Worm (Caenorhabditis elegans) whole organism, early embryonic: ENCODE results near the gene rabx-5.

Experiments used
- B0310.2 ChIP-seq: sonication (generic microtip); optimal IDR thresholded peaks from 2 replicates; lab custom pipeline; 2016; ENCODE audit warnings: mild to moderate bottlenecking, missing genetic modification characterization, missing compliant biosample characterization
- F13C5.2 ChIP-seq: sonication (generic microtip); optimal IDR thresholded peaks from 2 replicates; lab custom pipeline; 2017; ENCODE audit warnings: mild to moderate bottlenecking, missing genetic modification characterization, inconsistent platforms, missing compliant biosample characterization
- aly-1 ChIP-seq: sonication (generic microtip); optimal IDR thresholded peaks from 2 replicates; lab custom pipeline; 2016; ENCODE audit warnings: missing genetic modification characterization, missing compliant biosample characterization
- ama-1 ChIP-seq: fragments of 150-350 bp; optimal IDR thresholded peaks from 2 replicates; lab custom pipeline; 2014
- ceh-13 ChIP-seq: fragments of 200-800 bp; sonication (Bioruptor generic); optimal IDR thresholded peaks from 2 replicates; lab custom pipeline; 2018; ENCODE audit warnings: mild to moderate bottlenecking, missing genetic modification characterization, missing compliant biosample characterization
- ceh-36 ChIP-seq: sonication (generic microtip); optimal IDR thresholded peaks from 2 replicates; lab custom pipeline; 2016; ENCODE audit warnings: missing genetic modification characterization, inconsistent platforms, missing compliant biosample characterization
- ets-7 ChIP-seq: sonication (generic microtip); optimal IDR thresholded peaks from 2 replicates; lab custom pipeline; 2016; ENCODE audit warnings: missing genotype, missing genetic modification characterization, missing compliant biosample characterization
- flt-1 ChIP-seq: fragments of 200-800 bp; sonication (Bioruptor generic); IDR thresholded peaks from 2 replicates; pipeline ENCODE4 v1.3.6; 2022; ENCODE audit warnings: missing genetic modification characterization, missing compliant biosample characterization
- hmbx-1 ChIP-seq: sonication (generic microtip); optimal IDR thresholded peaks from 2 replicates; lab custom pipeline; 2016; ENCODE audit warnings: mild to moderate bottlenecking, missing genetic modification characterization, missing compliant biosample characterization
- hmg-4 ChIP-seq: fragments of 200-800 bp; sonication (Bioruptor generic); optimal IDR thresholded peaks from 2 replicates; lab custom pipeline; 2018; ENCODE audit warnings: mild to moderate bottlenecking, missing genetic modification characterization, missing compliant biosample characterization
- hnd-1 ChIP-seq: sonication (generic microtip); optimal IDR thresholded peaks from 2 replicates; lab custom pipeline; 2016; ENCODE audit warnings: missing genetic modification characterization, missing compliant biosample characterization
- pes-1 ChIP-seq: fragments of 200-800 bp; sonication (Bioruptor generic); IDR thresholded peaks from 2 replicates; pipeline ENCODE4 v1.3.6; 2022; ENCODE audit warnings: missing genetic modification reagents, missing genetic modification characterization, missing compliant biosample characterization
- scrt-1 ChIP-seq: fragments of 200-800 bp; sonication (Bioruptor generic); IDR thresholded peaks from 2 replicates; pipeline ENCODE4 v1.3.6; 2022; ENCODE audit warnings: missing genetic modification characterization, missing compliant biosample characterization
- sea-1 ChIP-seq: fragments of 200-800 bp; sonication (Bioruptor generic); conservative IDR thresholded peaks from 2 replicates; pipeline ENCODE4 v1.3.6; 2022; ENCODE audit warnings: missing genetic modification characterization, missing compliant biosample characterization
- tbx-11 ChIP-seq: fragments of 200-800 bp; sonication (Bioruptor generic); IDR thresholded peaks from 2 replicates; pipeline ENCODE4 v1.3.6; 2022; ENCODE audit warnings: missing genetic modification characterization, missing compliant biosample characterization
- tbx-37 ChIP-seq: fragments of 200-800 bp; sonication (Bioruptor generic); conservative IDR thresholded peaks from 2 replicates; pipeline ENCODE4 v1.3.6; 2022; ENCODE audit warnings: missing genetic modification reagents, missing genetic modification characterization, missing compliant biosample characterization
- tra-4 ChIP-seq: sonication (generic microtip); optimal IDR thresholded peaks from 2 replicates; lab custom pipeline; 2017; ENCODE audit warnings: missing genetic modification characterization, missing compliant biosample characterization

The rabx-5 gene

DNA sequence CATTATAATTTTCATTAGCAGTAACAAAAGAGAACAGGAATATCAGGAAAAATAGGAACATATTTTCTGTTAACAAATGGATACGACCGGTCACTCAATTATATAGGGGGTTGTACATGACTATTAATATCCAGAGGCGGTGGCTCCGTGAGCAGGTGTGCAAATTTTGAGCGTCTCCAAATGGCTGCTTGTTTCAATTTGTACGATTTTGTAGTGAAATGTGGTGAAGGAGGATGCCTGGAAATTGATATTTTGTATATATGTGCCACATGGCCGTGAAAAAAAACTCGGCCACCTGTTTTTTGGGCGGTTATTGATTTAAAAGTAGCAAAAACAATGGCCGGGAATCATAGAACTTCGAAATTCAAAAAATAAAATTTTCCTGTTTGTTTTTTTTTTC, 12.4 kb upstream of the rabx-5 start, which contains the start of gene Y45F3A.8:
Gene Y45F3A.8, minus strand, starts transcription at position 101 of the 400 bp plus-strand sequence.
- TF ChIP-seq flt-1 (GFP tag; lab: Robert Waterston, UW): no peak
- no peak for TF ChIP-seq hnd-1 (tag; lab: Kevin White, UChicago)
- TF ChIP-seq tra-4: no peak
- TF ChIP-seq ceh-36 (tag; lab: Kevin White, UChicago): no peak
- no peak for TF ChIP-seq tbx-11 (GFP tag; lab: Robert Waterston, UW)
- no peak for TF ChIP-seq hmg-4 (GFP tag; lab: Kevin White, UChicago)
- TF ChIP-seq ets-7: no peak
- no peak for TF ChIP-seq ceh-13 (GFP tag; lab: Kevin White, UChicago)

- TF ChIP-seq hmg-4 (GFP tag; lab: Kevin White, UChicago) (no peak), ets-7 (no peak)
Measured at ce11 chrIII:10595066-10595465, 10.1 kb upstream of the rabx-5 start, which contains the start of gene Y45F3A.9. Gene Y45F3A.9, minus strand, starts transcription at chrIII:10595166.

- TF ChIP-seq flt-1 (GFP tag; lab: Robert Waterston, UW): no peak
- TF ChIP-seq tbx-37 (GFP tag; lab: Robert Waterston, UW): no peak
- TF ChIP-seq ama-1 (lab: Kevin White, UChicago): no peak
- no peak for TF ChIP-seq F13C5.2 (tag; lab: Kevin White, UChicago)
Measured at ce11 chrIII:10596387-10596786, 8.8 kb upstream of the rabx-5 start, which contains the start of gene Y39A1A.3. Gene Y39A1A.3, minus strand, starts transcription at chrIII:10596487.

DNA sequence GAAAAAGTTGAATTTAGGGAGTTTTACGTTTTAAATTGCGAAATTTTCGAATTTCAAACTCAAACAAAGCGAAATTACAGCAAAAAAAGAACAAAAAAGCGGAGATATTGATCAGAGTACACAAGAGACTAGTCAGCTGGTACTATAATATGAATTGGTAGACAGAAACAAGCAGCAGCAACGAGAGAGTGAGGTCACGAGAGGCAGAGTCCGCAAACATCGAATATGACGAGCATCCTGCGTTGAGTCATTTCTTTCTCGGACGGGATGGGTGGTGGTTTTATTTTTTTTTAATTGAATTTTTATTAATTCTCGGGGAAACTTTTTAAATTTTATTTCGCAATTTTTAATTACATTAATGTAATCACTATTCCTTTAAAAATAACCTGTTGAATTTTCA, 5.5 kb upstream of the rabx-5 start:
- peak; percentile 58 for TF ChIP-seq F13C5.2 (tag; lab: Kevin White, UChicago)
- TF ChIP-seq scrt-1 (GFP tag; lab: Robert Waterston, UW): no peak

- no peak for TF ChIP-seq ceh-36 (tag; lab: Kevin White, UChicago)
- TF ChIP-seq B0310.2 (tag; lab: Kevin White, UChicago): no peak
- no peak for TF ChIP-seq tra-4
- no peak for TF ChIP-seq tbx-11 (GFP tag; lab: Robert Waterston, UW)
- no peak for TF ChIP-seq hmg-4 (GFP tag; lab: Kevin White, UChicago)
- TF ChIP-seq ceh-13 (GFP tag; lab: Kevin White, UChicago): no peak
- no peak for TF ChIP-seq ets-7
- no peak for TF ChIP-seq ama-1 (lab: Kevin White, UChicago)
- TF ChIP-seq hmbx-1 (tag; lab: Kevin White, UChicago): no peak
- TF ChIP-seq hnd-1 (tag; lab: Kevin White, UChicago): no peak
- no peak for TF ChIP-seq aly-1 (tag; lab: Kevin White, UChicago)
- TF ChIP-seq pes-1 (GFP tag; lab: Robert Waterston, UW): no peak
- no peak for TF ChIP-seq sea-1
Measured at ce11 chrIII:10600138-10600626, 5.0 kb upstream of the rabx-5 start, which contains the start of gene epg-6. Gene epg-6, minus strand, starts transcription at chrIII:10600188.

DNA sequence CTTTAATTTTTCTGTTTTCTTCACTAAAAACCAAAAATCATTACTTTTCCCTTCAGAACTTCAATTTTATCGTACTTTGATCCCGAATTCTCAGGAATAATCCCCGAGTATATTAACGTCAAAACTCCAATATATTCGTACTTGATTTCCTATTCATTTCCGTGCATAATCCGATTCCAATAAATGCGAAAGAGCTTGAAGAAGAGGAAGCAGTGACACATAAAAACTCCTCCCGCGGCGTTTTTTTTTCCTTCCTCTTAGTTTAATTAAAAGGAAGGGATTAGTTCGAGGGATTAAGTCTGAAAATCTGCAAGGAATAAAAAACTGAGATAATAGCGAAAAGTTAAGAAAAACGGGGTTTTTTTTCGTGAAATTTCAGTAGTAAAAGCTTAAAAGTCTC, 4.3 kb upstream of the rabx-5 start:
- no peak for TF ChIP-seq sea-1
- no peak for TF ChIP-seq hmbx-1 (tag; lab: Kevin White, UChicago)
- TF ChIP-seq aly-1 (tag; lab: Kevin White, UChicago): no peak
- TF ChIP-seq tbx-11 (GFP tag; lab: Robert Waterston, UW): no peak
- TF ChIP-seq ceh-36 (tag; lab: Kevin White, UChicago): peak; percentile 59
- no peak for TF ChIP-seq tra-4
- no peak for TF ChIP-seq ceh-13 (GFP tag; lab: Kevin White, UChicago)

DNA sequence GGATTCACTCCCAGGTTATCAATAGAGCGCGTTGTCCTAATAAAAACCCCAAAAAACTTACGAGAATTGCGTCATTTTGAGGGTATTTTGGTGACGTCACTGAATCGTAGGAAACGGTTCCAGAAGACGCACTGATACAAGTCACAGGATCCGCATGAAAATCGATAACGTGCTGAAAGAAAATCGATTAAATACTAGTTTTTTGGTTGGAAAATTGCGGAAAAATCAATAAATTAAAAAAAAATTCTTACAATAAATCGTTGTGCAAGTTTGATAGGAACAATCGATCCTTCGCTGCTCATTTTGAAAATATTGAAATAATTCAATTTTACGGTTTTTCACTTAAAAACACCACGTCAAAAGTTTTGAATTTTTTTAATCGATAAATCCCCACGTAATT, 1.9 kb upstream of the rabx-5 start, which contains the start of gene Y39A1A.2:
Gene Y39A1A.2, minus strand, starts transcription at position 319 of the 400 bp plus-strand sequence.
- no peak for TF ChIP-seq scrt-1 (GFP tag; lab: Robert Waterston, UW)
- no peak for TF ChIP-seq hmbx-1 (tag; lab: Kevin White, UChicago)
- no peak for TF ChIP-seq tbx-37 (GFP tag; lab: Robert Waterston, UW)
- TF ChIP-seq ceh-36 (tag; lab: Kevin White, UChicago): no peak
- TF ChIP-seq tbx-11 (GFP tag; lab: Robert Waterston, UW): no peak
- TF ChIP-seq ceh-13 (GFP tag; lab: Kevin White, UChicago): no peak
- no peak for TF ChIP-seq ama-1 (lab: Kevin White, UChicago)
- no peak for TF ChIP-seq aly-1 (tag; lab: Kevin White, UChicago)
- no peak for TF ChIP-seq B0310.2 (tag; lab: Kevin White, UChicago)
- no peak for TF ChIP-seq F13C5.2 (tag; lab: Kevin White, UChicago)
- TF ChIP-seq hnd-1 (tag; lab: Kevin White, UChicago): no peak

- TF ChIP-seq ceh-13 (GFP tag; lab: Kevin White, UChicago) (no peak), hnd-1 (tag; lab: Kevin White, UChicago) (no peak), scrt-1 (GFP tag; lab: Robert Waterston, UW) (no peak), pes-1 (GFP tag; lab: Robert Waterston, UW) (no peak), tbx-11 (GFP tag; lab: Robert Waterston, UW) (no peak), F13C5.2 (tag; lab: Kevin White, UChicago) (no peak), hmbx-1 (tag; lab: Kevin White, UChicago) (no peak), hmg-4 (GFP tag; lab: Kevin White, UChicago) (no peak), tbx-37 (GFP tag; lab: Robert Waterston, UW) (no peak), B0310.2 (tag; lab: Kevin White, UChicago) (no peak), ceh-36 (tag; lab: Kevin White, UChicago) (no peak), flt-1 (GFP tag; lab: Robert Waterston, UW) (no peak), tra-4 (no peak), ets-7 (no peak), sea-1 (no peak)
Measured at ce11 chrIII:10604325-10604724, 824 bp upstream of the rabx-5 start.
